Worm (Caenorhabditis elegans): Measurements from ENCODE around the gene T11F9.10.

ce11 chrV:11500980-11501379, 14.2 kb downstream of the T11F9.10 start:
- TF ChIP-seq ceh-40 (GFP tag; IDR thresholded peaks at IDR 0.05), result no peak
- no peak for TF ChIP-seq hmg-1.2 (GFP tag; IDR thresholded peaks at IDR 0.05)
- no peak for TF ChIP-seq lin-35 (GFP tag; optimal IDR thresholded peaks at IDR 0.05)

Measured in whole organism, young adult.